Fruit fly (Drosophila melanogaster) whole organism, embryonic: Measurements from ENCODE around the gene Cpr67Fb.

ENCODE experiments used
- Adf1 ChIP-seq: fragments of 200-800 bp; sonication (Bioruptor generic); IDR thresholded peaks from 2 replicates; pipeline ENCODE4 v1.3.6; 2022; ENCODE audit warnings: missing biosample characterization, missing genetic modification characterization
- CG10543 ChIP-seq: fragments of 200-800 bp; sonication (Bioruptor generic); optimal IDR thresholded peaks from 3 replicates; lab custom pipeline; 2017; ENCODE audit warnings: missing biosample characterization, mild to moderate bottlenecking, missing genetic modification characterization, moderate library complexity
- CG12236 ChIP-seq: fragments of 200-800 bp; sonication (Bioruptor generic); optimal IDR thresholded peaks from 2 replicates; lab custom pipeline; 2016; ENCODE audit warnings: missing biosample characterization, missing genetic modification characterization
- CG1233 ChIP-seq: fragments of 200-800 bp; sonication (Bioruptor generic); optimal IDR thresholded peaks from 4 replicates; lab custom pipeline; 2018; ENCODE audit warnings: missing biosample characterization, mild to moderate bottlenecking, missing genetic modification characterization
- CG12659 ChIP-seq: fragments of 200-800 bp; sonication (Bioruptor generic); optimal IDR thresholded peaks from 3 replicates; lab custom pipeline; 2017; ENCODE audit warnings: mild to moderate bottlenecking, missing biosample characterization, missing genetic modification reagents, missing genetic modification characterization
- CG13775 ChIP-seq: fragments of 200-800 bp; sonication (Bioruptor generic); optimal IDR thresholded peaks from 3 replicates; lab custom pipeline; 2017; ENCODE audit warnings: missing biosample characterization, mild to moderate bottlenecking, missing genetic modification characterization
- CG15011 ChIP-seq: fragments of 200-800 bp; sonication (Bioruptor generic); optimal IDR thresholded peaks from 3 replicates; lab custom pipeline; 2018; ENCODE audit warnings: missing biosample characterization, mild to moderate bottlenecking, missing genetic modification characterization
- CG15269 ChIP-seq: fragments of 200-800 bp; sonication (Bioruptor generic); optimal IDR thresholded peaks from 2 replicates; lab custom pipeline; 2018; ENCODE audit warnings: missing biosample characterization, mild to moderate bottlenecking, missing genetic modification characterization, moderate library complexity
- CG1603 ChIP-seq: fragments of 200-800 bp; sonication (Bioruptor generic); optimal IDR thresholded peaks from 2 replicates; lab custom pipeline; 2019; ENCODE audit warnings: missing biosample characterization, mild to moderate bottlenecking, missing genetic modification characterization, moderate library complexity
- CG16815 ChIP-seq: fragments of 200-800 bp; sonication (Bioruptor generic); optimal IDR thresholded peaks from 3 replicates; lab custom pipeline; 2017; ENCODE audit warnings: missing biosample characterization, mild to moderate bottlenecking, missing genetic modification characterization
- CG17328 ChIP-seq: fragments of 200-800 bp; sonication (Bioruptor generic); IDR thresholded peaks from 2 replicates; pipeline ENCODE4 v1.3.6; 2022; ENCODE audit warnings: missing biosample characterization, missing genetic modification characterization
- CG17359 ChIP-seq: fragments of 200-800 bp; sonication (Bioruptor generic); optimal IDR thresholded peaks from 3 replicates; lab custom pipeline; 2018; ENCODE audit warnings: missing biosample characterization, mild to moderate bottlenecking, missing genetic modification characterization, moderate library complexity
- CG17802 ChIP-seq: fragments of 200-800 bp; sonication (Bioruptor generic); optimal IDR thresholded peaks from 2 replicates; lab custom pipeline; 2018; ENCODE audit warnings: missing biosample characterization, mild to moderate bottlenecking, missing genetic modification characterization, moderate library complexity
- CG18262 ChIP-seq: fragments of 200-800 bp; optimal IDR thresholded peaks from 3 replicates; lab custom pipeline; 2019; ENCODE audit warnings: missing biosample characterization, mild to moderate bottlenecking, missing genetic modification characterization, moderate library complexity
- CG2120 ChIP-seq: fragments of 200-800 bp; sonication (Bioruptor generic); optimal IDR thresholded peaks from 3 replicates; lab custom pipeline; 2016; ENCODE audit warnings: missing biosample characterization, missing genetic modification characterization
- CG2678 ChIP-seq: fragments of 200-800 bp; sonication (Bioruptor generic); optimal IDR thresholded peaks from 3 replicates; lab custom pipeline; 2019; ENCODE audit warnings: missing biosample characterization, mild to moderate bottlenecking, missing genetic modification characterization, moderate library complexity
- CG4707 ChIP-seq: fragments of 200-800 bp; sonication (Bioruptor generic); optimal IDR thresholded peaks from 2 replicates; lab custom pipeline; 2018; ENCODE audit warnings: missing biosample characterization, mild to moderate bottlenecking, missing genetic modification characterization, moderate library complexity
- CG7556 ChIP-seq: fragments of 200-800 bp; sonication (Bioruptor generic); optimal IDR thresholded peaks from 2 replicates; lab custom pipeline; 2017; ENCODE audit warnings: missing biosample characterization, mild to moderate bottlenecking, missing genetic modification characterization
- CG7963 ChIP-seq: fragments of 200-800 bp; sonication (Bioruptor generic); IDR thresholded peaks from 3 replicates; pipeline ENCODE4 v1.3.6; 2022; ENCODE audit warnings: missing biosample characterization, missing genetic modification characterization; ENCODE audit not compliant: partially characterized antibody
- CG8388 ChIP-seq: fragments of 200-800 bp; sonication (Bioruptor generic); optimal IDR thresholded peaks from 2 replicates; lab custom pipeline; 2019; ENCODE audit warnings: missing biosample characterization, mild to moderate bottlenecking, missing genetic modification characterization, moderate library complexity
- CG9437 ChIP-seq: fragments of 200-800 bp; sonication (Bioruptor generic); optimal IDR thresholded peaks from 2 replicates; lab custom pipeline; 2018; ENCODE audit warnings: missing biosample characterization, mild to moderate bottlenecking, missing genetic modification characterization
- CG9727 ChIP-seq: fragments of 200-800 bp; sonication (Bioruptor generic); optimal IDR thresholded peaks from 3 replicates; lab custom pipeline; 2017; ENCODE audit warnings: missing biosample characterization, mild to moderate bottlenecking, missing genetic modification characterization
- CkIIα-i1 ChIP-seq: fragments of 200-800 bp; sonication (Bioruptor generic); IDR thresholded peaks from 2 replicates; pipeline ENCODE4 v1.3.6; 2022; ENCODE audit warnings: missing biosample characterization, missing genetic modification characterization
- D19A ChIP-seq: fragments of 200-800 bp; optimal IDR thresholded peaks from 3 replicates; lab custom pipeline; 2019; ENCODE audit warnings: missing biosample characterization, mild to moderate bottlenecking, missing genetic modification characterization, moderate library complexity
- E2f1 ChIP-seq: fragments of 200-800 bp; sonication (Bioruptor generic); IDR thresholded peaks from 2 replicates; pipeline ENCODE4 v1.3.6; 2022; ENCODE audit warnings: missing biosample characterization, missing genetic modification characterization
- E2f2 ChIP-seq: fragments of 200-800 bp; sonication (Bioruptor generic); IDR thresholded peaks from 2 replicates; pipeline ENCODE4 v1.3.6; 2022; ENCODE audit warnings: missing biosample characterization, missing genetic modification characterization
- Gsc ChIP-seq: fragments of 200-800 bp; sonication (Bioruptor generic); IDR thresholded peaks from 2 replicates; pipeline ENCODE4 v1.3.6; 2022; ENCODE audit warnings: missing biosample characterization, missing genetic modification characterization
- HLH3B ChIP-seq: fragments of 200-800 bp; sonication (Bioruptor generic); IDR thresholded peaks from 2 replicates; pipeline ENCODE4 v1.3.6; 2022; ENCODE audit warnings: missing biosample characterization, missing genetic modification characterization
- Hr39 ChIP-seq: fragments of >200 bp; optimal IDR thresholded peaks from 2 replicates; lab custom pipeline; 2017
- Med ChIP-seq: fragments of 200-800 bp; sonication (Bioruptor generic); peaks from one replicate; lab custom pipeline; 2016; ENCODE audit warnings: missing biosample characterization, missing genetic modification characterization, mild to moderate bottlenecking, inconsistent platforms, moderate library complexity
- Nf-YC ChIP-seq: fragments of 200-800 bp; optimal IDR thresholded peaks from 3 replicates; lab custom pipeline; 2019; ENCODE audit warnings: missing biosample characterization, mild to moderate bottlenecking, missing genetic modification characterization, moderate library complexity
- Pdp1 ChIP-seq, 2 experiments: fragments of 200-800 bp; sonication (Bioruptor generic); optimal IDR thresholded peaks; 3 replicates each; lab custom pipeline; 2016; ENCODE audit warnings: missing biosample characterization in 2 of 2, missing genetic modification characterization in 2 of 2, mild to moderate bottlenecking in 1 of 2, moderate library complexity in 1 of 2
- Sin3A ChIP-seq: fragments of >200 bp; optimal IDR thresholded peaks from 2 replicates; lab custom pipeline; 2018
- Sox102F ChIP-seq: fragments of 200-800 bp; sonication (Bioruptor generic); optimal IDR thresholded peaks from 2 replicates; lab custom pipeline; 2018; ENCODE audit warnings: missing biosample characterization, mild to moderate bottlenecking, missing genetic modification characterization, moderate library complexity
- Sry-δ ChIP-seq: fragments of 200-800 bp; sonication (Bioruptor generic); optimal IDR thresholded peaks from 2 replicates; lab custom pipeline; 2016; ENCODE audit warnings: missing biosample characterization, missing genetic modification characterization
- Stat92E ChIP-seq, 3 experiments: fragments of >200 bp in 2 of 3; fragments of 200-800 bp in 1 of 3; sonication (Bioruptor generic) in 1 of 3; optimal IDR thresholded peaks; 2 replicates each; lab custom pipeline; 2017 to 2019; ENCODE audit warnings: missing biosample characterization in 3 of 3, missing genetic modification characterization in 3 of 3, mild to moderate bottlenecking in 1 of 3, moderate library complexity in 1 of 3
- Trl ChIP-seq, 3 experiments: fragments of >200 bp in 2 of 3; fragments of 200-800 bp in 1 of 3; sonication (Bioruptor generic) in 1 of 3; optimal IDR thresholded peaks; 2 replicates in 1 of 3; 3 replicates in 2 of 3; lab custom pipeline; 2016 to 2017; ENCODE audit warnings: missing biosample characterization in 1 of 3, missing genetic modification characterization in 1 of 3
- YL-1 ChIP-seq: fragments of 200-800 bp; sonication (Bioruptor generic); optimal IDR thresholded peaks from 3 replicates; lab custom pipeline; 2017; ENCODE audit warnings: missing biosample characterization, mild to moderate bottlenecking, missing genetic modification characterization
- abd-A ChIP-seq: fragments of 200-800 bp; sonication (Bioruptor generic); optimal IDR thresholded peaks from 3 replicates; lab custom pipeline; 2019; ENCODE audit warnings: missing biosample characterization, mild to moderate bottlenecking, missing genetic modification characterization, moderate library complexity
- btn ChIP-seq: fragments of 200-800 bp; sonication (Bioruptor generic); optimal IDR thresholded peaks from 2 replicates; lab custom pipeline; 2016; ENCODE audit warnings: missing biosample characterization, missing genetic modification characterization
- chm ChIP-seq: fragments of 200-800 bp; sonication (Bioruptor generic); IDR thresholded peaks from 2 replicates; pipeline ENCODE4 v1.3.6; 2022; ENCODE audit warnings: missing biosample characterization, missing genetic modification characterization
- crol ChIP-seq: fragments of 200-800 bp; sonication (Bioruptor generic); IDR thresholded peaks from 2 replicates; pipeline ENCODE4 v1.3.6; 2022; ENCODE audit warnings: missing biosample characterization, missing genetic modification characterization
- nerfin-1 ChIP-seq: fragments of 200-800 bp; sonication (Bioruptor generic); optimal IDR thresholded peaks from 3 replicates; lab custom pipeline; 2019; ENCODE audit warnings: missing biosample characterization, mild to moderate bottlenecking, missing genetic modification characterization, moderate library complexity
- psq ChIP-seq: fragments of 200-800 bp; sonication (Bioruptor generic); optimal IDR thresholded peaks from 2 replicates; lab custom pipeline; 2017; ENCODE audit warnings: missing biosample characterization, missing genetic modification characterization
- slbo ChIP-seq: fragments of 200-800 bp; sonication (Bioruptor generic); IDR thresholded peaks from 2 replicates; pipeline ENCODE4 v1.3.6; 2022; ENCODE audit warnings: missing biosample characterization, missing genetic modification characterization
- slp2 ChIP-seq: fragments of 200-800 bp; sonication (Bioruptor generic); optimal IDR thresholded peaks from 2 replicates; lab custom pipeline; 2016; ENCODE audit warnings: missing biosample characterization, missing genetic modification characterization
- tin ChIP-seq: fragments of 200-800 bp; sonication (Bioruptor generic); optimal IDR thresholded peaks from 3 replicates; lab custom pipeline; 2016; ENCODE audit warnings: missing biosample characterization, missing genetic modification characterization
- tna ChIP-seq: fragments of 200-800 bp; sonication (Bioruptor generic); IDR thresholded peaks from 2 replicates; pipeline ENCODE4 v1.3.6; 2022; ENCODE audit warnings: missing biosample characterization, missing genetic modification characterization; ENCODE audit not compliant: partially characterized antibody
- zen2 ChIP-seq: fragments of 200-800 bp; sonication (Bioruptor generic); IDR thresholded peaks from 3 replicates; pipeline ENCODE4 v1.3.6; 2022; ENCODE audit warnings: missing biosample characterization, missing genetic modification characterization; ENCODE audit not compliant: partially characterized antibody

The Cpr67Fb gene

dm6 chr3L:10849620-10850302 is 44.2 kb upstream of the Cpr67Fb start (continued):
- TF ChIP-seq CG1603 (tag; lab: Kevin White, UChicago) (peak; percentile 20), E2f1 (0 out of 2 replicates have a peak, but pooled peaks have one; percentile 8), crol (GFP tag; lab: Robert Waterston, UW) (peak; percentile 61), abd-A (tag; lab: Kevin White, UChicago) (peak; percentile 87), Med (GFP tag; lab: Kevin White, UChicago) (peak; percentile 58), CG8388 (peak; percentile 33), CG17802 (tag; lab: Kevin White, UChicago) (no peak), Adf1 (GFP tag; lab: Robert Waterston, UW) (no peak), Sry-δ (GFP tag; lab: Kevin White, UChicago) (peak; percentile 65), Trl (optimal IDR thresholded peaks at IDR 0.05; lab: Kevin White, UChicago) (no peak), Trl (GFP tag; optimal IDR thresholded peaks at IDR 0.05; lab: Kevin White, UChicago) (no peak), CG7556 (GFP tag; lab: Kevin White, UChicago) (peak; percentile 29), btn (GFP tag; lab: Kevin White, UChicago) (no peak), CG12236 (GFP tag; lab: Kevin White, UChicago) (no peak), CG17359 (tag; lab: Kevin White, UChicago) (peak; percentile 35), zen2 (GFP tag; lab: Robert Waterston, UW) (no peak), CG9437 (peak; percentile 0), CG2120 (GFP tag; lab: Kevin White, UChicago) (peak; percentile 6), D19A (tag; lab: Kevin White, UChicago) (peak; percentile 35), slbo (GFP tag; lab: Robert Waterston, UW) (peak; percentile 29), tin (peak; percentile 2), nerfin-1 (tag; lab: Kevin White, UChicago) (peak; percentile 63), Nf-YC (tag; lab: Kevin White, UChicago) (peak; percentile 29), CG9727 (GFP tag; lab: Kevin White, UChicago) (peak; percentile 64), CG12659 (GFP tag; lab: Kevin White, UChicago) (peak; percentile 26), CG15269 (no peak), tna (GFP tag; lab: Robert Waterston, UW) (peak; percentile 35; the same call in 1 of the 2 replicates), slp2 (GFP tag; lab: Kevin White, UChicago) (no peak), psq (GFP tag; lab: Kevin White, UChicago) (peak; percentile 57), Sin3A (lab: Kevin White, UChicago) (no peak), Pdp1 (GFP tag; optimal IDR thresholded peaks at IDR 0.05; lab: Kevin White, UChicago) (peak in 1 of 2 experiments; percentile 94), CG2678 (peak; percentile 32), HLH3B (GFP tag; lab: Robert Waterston, UW) (0 out of 2 replicates have a peak, but pooled peaks have one; percentile 19), chm (GFP tag; lab: Robert Waterston, UW) (0 out of 2 replicates have a peak, but pooled peaks have one; percentile 66), CG1233 (GFP tag; lab: Kevin White, UChicago) (no peak), CG4707 (GFP tag; lab: Kevin White, UChicago) (no peak), CG17328 (peak; percentile 55; the same call in 1 of the 2 replicates), E2f2 (peak; percentile 9; the same call in 1 of the 2 replicates), YL-1 (GFP tag; lab: Kevin White, UChicago) (no peak), CG13775 (GFP tag; lab: Kevin White, UChicago) (peak; percentile 43), Stat92E (GFP tag; optimal IDR thresholded peaks at IDR 0.05; lab: Kevin White, UChicago) (peak in 1 of 3 experiments; percentile 25), CG7963 (no peak), Hr39 (no peak), CG10543 (GFP tag; lab: Kevin White, UChicago) (no peak), CkIIα-i1 (GFP tag; lab: Robert Waterston, UW) (no peak), CG16815 (GFP tag; lab: Kevin White, UChicago) (no peak), CG15011 (GFP tag; lab: Kevin White, UChicago) (no peak), Gsc (no peak), CG18262 (peak; percentile 75), Sox102F (GFP tag; lab: Kevin White, UChicago) (peak; percentile 37)
